Fruit fly (Drosophila melanogaster) whole organism, adult: ENCODE results near the gene Aps.

Source experiments
- CG11617 ChIP-seq: fragments of 200-800 bp; sonication (Bioruptor generic); optimal IDR thresholded peaks from 2 replicates; lab custom pipeline; 2017; ENCODE audit warnings: mild to moderate bottlenecking, missing biosample characterization, missing genetic modification reagents, missing genetic modification characterization
- CG12768 ChIP-seq: fragments of 200-800 bp; sonication (Bioruptor generic); optimal IDR thresholded peaks from 2 replicates; lab custom pipeline; 2017; ENCODE audit warnings: missing biosample characterization, missing genetic modification characterization, mild to moderate bottlenecking, moderate library complexity, missing genetic modification reagents
- CG14711 ChIP-seq: fragments of 200-800 bp; sonication (Bioruptor generic); optimal IDR thresholded peaks from 2 replicates; lab custom pipeline; 2018; ENCODE audit warnings: missing biosample characterization, mild to moderate bottlenecking, missing genetic modification characterization, moderate library complexity
- CG1620 ChIP-seq: fragments of 200-800 bp; sonication (Bioruptor generic); optimal IDR thresholded peaks from 2 replicates; lab custom pipeline; 2016; ENCODE audit warnings: missing biosample characterization, missing genetic modification characterization
- CG33017 ChIP-seq: fragments of 200-800 bp; sonication (Bioruptor generic); optimal IDR thresholded peaks from 2 replicates; lab custom pipeline; 2018; ENCODE audit warnings: missing biosample characterization, mild to moderate bottlenecking, missing genetic modification characterization, moderate library complexity
- CG5204 ChIP-seq: fragments of 200-800 bp; sonication (Bioruptor generic); optimal IDR thresholded peaks from 2 replicates; lab custom pipeline; 2016; ENCODE audit warnings: missing biosample characterization, missing genetic modification characterization
- CG7045 ChIP-seq: fragments of 200-800 bp; sonication (Bioruptor generic); optimal IDR thresholded peaks from 2 replicates; lab custom pipeline; 2017; ENCODE audit warnings: missing biosample characterization, mild to moderate bottlenecking, missing genetic modification characterization
- CG7101 ChIP-seq: fragments of 200-800 bp; sonication (Bioruptor generic); optimal IDR thresholded peaks from 2 replicates; lab custom pipeline; 2018; ENCODE audit warnings: missing biosample characterization, mild to moderate bottlenecking, missing genetic modification characterization, moderate library complexity
- Clk ChIP-seq: fragments of 200-800 bp; sonication (Bioruptor generic); optimal IDR thresholded peaks from 2 replicates; lab custom pipeline; 2017; ENCODE audit warnings: missing biosample characterization, missing genetic modification characterization
- Crg-1 ChIP-seq: fragments of 200-800 bp; sonication (Bioruptor generic); optimal IDR thresholded peaks from 2 replicates; lab custom pipeline; 2016; ENCODE audit warnings: missing biosample characterization, missing genetic modification characterization
- Hr96 ChIP-seq: fragments of 200-800 bp; sonication (Bioruptor generic); optimal IDR thresholded peaks from 2 replicates; lab custom pipeline; 2016; ENCODE audit warnings: missing biosample characterization, missing genetic modification characterization
- Mnt ChIP-seq: fragments of 200-800 bp; sonication (Bioruptor generic); optimal IDR thresholded peaks from 2 replicates; lab custom pipeline; 2016; ENCODE audit warnings: missing biosample characterization, mild to moderate bottlenecking, missing genetic modification characterization
- bab1 ChIP-seq: fragments of 200-800 bp; sonication (Bioruptor generic); optimal IDR thresholded peaks from 3 replicates; lab custom pipeline; 2019; ENCODE audit warnings: missing biosample characterization, mild to moderate bottlenecking, missing genetic modification characterization, moderate library complexity
- cic ChIP-seq: fragments of 200-800 bp; sonication (Bioruptor generic); optimal IDR thresholded peaks from 2 replicates; lab custom pipeline; 2017; ENCODE audit warnings: missing biosample characterization, mild to moderate bottlenecking, missing genetic modification characterization, moderate library complexity
- cnc ChIP-seq, 2 experiments: fragments of >200 bp; optimal IDR thresholded peaks; 2 replicates each; lab custom pipeline; 2017
- kay ChIP-seq: fragments of 200-800 bp; sonication (Bioruptor generic); peaks from one replicate; lab custom pipeline; 2016; ENCODE audit warnings: missing biosample characterization, missing genetic modification characterization, borderline replicate concordance
- ovo ChIP-seq: fragments of 200-800 bp; sonication (Bioruptor generic); optimal IDR thresholded peaks from 2 replicates; lab custom pipeline; 2016; ENCODE audit warnings: missing biosample characterization, missing genetic modification characterization
- pad ChIP-seq: fragments of 200-800 bp; sonication (Bioruptor generic); optimal IDR thresholded peaks from 3 replicates; lab custom pipeline; 2017; ENCODE audit warnings: missing biosample characterization, missing genetic modification characterization, mild to moderate bottlenecking, moderate library complexity, missing genetic modification reagents
- tj ChIP-seq: fragments of 200-800 bp; sonication (Bioruptor generic); optimal IDR thresholded peaks from 3 replicates; lab custom pipeline; 2017; ENCODE audit warnings: missing biosample characterization, mild to moderate bottlenecking, missing genetic modification characterization, moderate library complexity
- toe ChIP-seq: fragments of 200-800 bp; sonication (Bioruptor generic); optimal IDR thresholded peaks from 2 replicates; lab custom pipeline; 2016; ENCODE audit warnings: missing biosample characterization, missing genetic modification characterization

The Aps gene

dm6 chr3L:10918454-10918853 is 19.5 kb upstream of the Aps start:
- TF ChIP-seq CG12768 (no peak), cic (GFP tag; lab: Kevin White, UChicago) (no peak), bab1 (no peak), Hr96 (GFP tag; lab: Kevin White, UChicago) (no peak), CG1620 (GFP tag; lab: Kevin White, UChicago) (no peak)

dm6 chr3L:10917263-10917662 is 18.3 kb upstream of the Aps start:
- TF ChIP-seq cnc (optimal IDR thresholded peaks at IDR 0.05; lab: Kevin White, UChicago) (no peak), tj (GFP tag; lab: Kevin White, UChicago) (no peak)

dm6 chr3L:10913214-10913613 is 14.3 kb upstream of the Aps start:
- no peak for TF ChIP-seq cnc (optimal IDR thresholded peaks at IDR 0.05; lab: Kevin White, UChicago)
- TF ChIP-seq CG7045 (GFP tag; lab: Kevin White, UChicago) = no peak
- no peak for TF ChIP-seq Mnt (GFP tag; lab: Kevin White, UChicago)
- TF ChIP-seq cic (GFP tag; lab: Kevin White, UChicago) = no peak
- no peak for TF ChIP-seq Clk
- no peak for TF ChIP-seq bab1
- TF ChIP-seq pad (GFP tag; lab: Kevin White, UChicago) = no peak
- no peak for TF ChIP-seq toe (GFP tag; lab: Kevin White, UChicago)
- TF ChIP-seq Crg-1 (GFP tag; lab: Kevin White, UChicago) = no peak
- TF ChIP-seq CG5204 (GFP tag; lab: Kevin White, UChicago) = no peak
- no peak for TF ChIP-seq ovo (GFP tag; lab: Kevin White, UChicago)
- no peak for TF ChIP-seq Hr96 (GFP tag; lab: Kevin White, UChicago)
- no peak for TF ChIP-seq CG7101 (tag; lab: Kevin White, UChicago)
- no peak for TF ChIP-seq kay (GFP tag; lab: Kevin White, UChicago)
- no peak for TF ChIP-seq CG33017 (tag; lab: Kevin White, UChicago)
- no peak for TF ChIP-seq CG11617 (GFP tag; lab: Kevin White, UChicago)
- no peak for TF ChIP-seq CG14711 (tag; lab: Kevin White, UChicago)

dm6 chr3L:10909612-10910011 is 10.7 kb upstream of the Aps start:
- TF ChIP-seq Mnt (GFP tag; lab: Kevin White, UChicago) = no peak

DNA sequence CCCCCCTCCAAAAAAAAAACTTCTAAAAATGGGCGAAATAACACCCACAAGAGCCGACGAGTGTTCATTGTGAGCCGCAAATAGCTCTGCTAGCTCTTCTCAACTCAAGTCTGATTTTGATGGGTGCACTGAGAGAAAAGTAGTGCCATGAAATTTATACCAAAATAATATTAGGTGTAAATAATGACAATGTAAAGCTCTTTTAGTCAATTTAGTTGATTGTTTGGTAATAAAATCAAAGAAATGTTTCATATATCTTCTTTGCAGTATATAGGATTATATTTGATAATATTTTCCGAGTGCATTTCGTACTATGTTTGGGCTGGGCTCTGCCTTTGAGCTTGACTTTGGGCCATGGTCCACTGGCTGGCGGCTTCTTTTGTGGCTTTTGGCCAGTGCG is 5.8 kb upstream of the Aps start:
- TF ChIP-seq toe (GFP tag; lab: Kevin White, UChicago) (no peak), Mnt (GFP tag; lab: Kevin White, UChicago) (no peak), CG1620 (GFP tag; lab: Kevin White, UChicago) (no peak), CG5204 (GFP tag; lab: Kevin White, UChicago) (no peak), CG33017 (tag; lab: Kevin White, UChicago) (no peak), CG11617 (GFP tag; lab: Kevin White, UChicago) (no peak), Clk (no peak), kay (GFP tag; lab: Kevin White, UChicago) (no peak), CG7101 (tag; lab: Kevin White, UChicago) (no peak), Crg-1 (GFP tag; lab: Kevin White, UChicago) (no peak), Hr96 (GFP tag; lab: Kevin White, UChicago) (no peak)

- TF ChIP-seq CG1620 (GFP tag; lab: Kevin White, UChicago) (no peak), CG11617 (GFP tag; lab: Kevin White, UChicago) (no peak), cnc (optimal IDR thresholded peaks at IDR 0.05; lab: Kevin White, UChicago) (no peak), Clk (no peak), tj (GFP tag; lab: Kevin White, UChicago) (no peak), Hr96 (GFP tag; lab: Kevin White, UChicago) (no peak), Crg-1 (GFP tag; lab: Kevin White, UChicago) (no peak), CG7101 (tag; lab: Kevin White, UChicago) (no peak), kay (GFP tag; lab: Kevin White, UChicago) (no peak), ovo (GFP tag; lab: Kevin White, UChicago) (no peak), CG7045 (GFP tag; lab: Kevin White, UChicago) (no peak), CG14711 (tag; lab: Kevin White, UChicago) (no peak), CG12768 (no peak), Mnt (GFP tag; lab: Kevin White, UChicago) (no peak)
Observed at dm6 chr3L:10903449-10903848, 4.5 kb upstream of the Aps start.

dm6 chr3L:10898256-10898735 is 627 bp downstream of the Aps start:
- TF ChIP-seq Mnt (GFP tag; lab: Kevin White, UChicago) (peak; percentile 67), tj (GFP tag; lab: Kevin White, UChicago) (peak; percentile 98), cic (GFP tag; lab: Kevin White, UChicago) (peak; percentile 67), CG5204 (GFP tag; lab: Kevin White, UChicago) (no peak), CG1620 (GFP tag; lab: Kevin White, UChicago) (no peak), CG11617 (GFP tag; lab: Kevin White, UChicago) (no peak), cnc (optimal IDR thresholded peaks at IDR 0.05; lab: Kevin White, UChicago) (no peak), CG33017 (tag; lab: Kevin White, UChicago) (no peak), CG12768 (no peak), ovo (GFP tag; lab: Kevin White, UChicago) (no peak), toe (GFP tag; lab: Kevin White, UChicago) (no peak), CG14711 (tag; lab: Kevin White, UChicago) (no peak), kay (GFP tag; lab: Kevin White, UChicago) (no peak), pad (GFP tag; lab: Kevin White, UChicago) (peak; percentile 60), Crg-1 (GFP tag; lab: Kevin White, UChicago) (no peak), bab1 (peak; percentile 1), CG7045 (GFP tag; lab: Kevin White, UChicago) (no peak), Hr96 (GFP tag; lab: Kevin White, UChicago) (no peak), CG7101 (tag; lab: Kevin White, UChicago) (no peak), Clk (no peak)
